Worm (Caenorhabditis elegans) whole organism, L1 larva: ENCODE results near the gene F57A8.6.
A peak's percentile ranks its signal among the peaks of the same experiment; 100 is the strongest.

Source experiments
- C04F5.9 ChIP-seq: sonication (generic microtip); optimal IDR thresholded peaks from 2 replicates; lab custom pipeline; 2016; ENCODE audit warnings: missing genetic modification characterization, missing compliant biosample characterization
- F16B12.6 ChIP-seq: fragments of 150-350 bp; optimal IDR thresholded peaks from 2 replicates; lab custom pipeline; 2014; ENCODE audit warnings: missing biosample characterization, missing genetic modification characterization
- Y116A8C.19 ChIP-seq: sonication (generic microtip); optimal IDR thresholded peaks from 2 replicates; lab custom pipeline; 2016; ENCODE audit warnings: missing compliant biosample characterization, missing genetic modification characterization, borderline replicate concordance
- aha-1 ChIP-seq: fragments of 150-350 bp; optimal IDR thresholded peaks from 2 replicates; lab custom pipeline; 2014; ENCODE audit warnings: missing biosample characterization, missing genetic modification characterization
- alr-1 ChIP-seq: fragments of 200-800 bp; sonication (Bioruptor generic); optimal IDR thresholded peaks from 2 replicates; lab custom pipeline; 2018; ENCODE audit warnings: borderline replicate concordance, mild to moderate bottlenecking, missing genetic modification characterization, missing compliant biosample characterization
- ama-1 ChIP-seq: fragments of 150-350 bp; optimal IDR thresholded peaks from 2 replicates; lab custom pipeline; 2014
- blmp-1 ChIP-seq: fragments of 150-350 bp; optimal IDR thresholded peaks from 2 replicates; lab custom pipeline; 2014; ENCODE audit warnings: missing biosample characterization, missing genetic modification characterization
- ceh-8 ChIP-seq: fragments of 200-800 bp; sonication (Bioruptor generic); optimal IDR thresholded peaks from 2 replicates; lab custom pipeline; 2018; ENCODE audit warnings: mild to moderate bottlenecking, missing genetic modification characterization, moderate library complexity, missing compliant biosample characterization
- ceh-88 ChIP-seq: fragments of 200-800 bp; sonication (Bioruptor generic); IDR thresholded peaks from 2 replicates; pipeline ENCODE4 v1.3.6; 2022; ENCODE audit warnings: missing genetic modification characterization, missing compliant biosample characterization
- ceh-90 ChIP-seq: sonication (generic microtip); optimal IDR thresholded peaks from 2 replicates; lab custom pipeline; 2016; ENCODE audit warnings: missing genetic modification characterization, missing compliant biosample characterization
- ces-1 ChIP-seq: fragments of 150-350 bp; optimal IDR thresholded peaks from 2 replicates; lab custom pipeline; 2014; ENCODE audit warnings: missing biosample characterization, missing genetic modification reagents, missing genetic modification characterization
- dpl-1 ChIP-seq, 3 experiments: fragments of 150-350 bp in 2 of 3; sonication (generic microtip) in 1 of 3; optimal IDR thresholded peaks; 2 replicates each; lab custom pipeline; 2014 to 2017; ENCODE audit warnings: missing biosample characterization in 3 of 3, missing genetic modification characterization in 3 of 3, missing genetic modification reagents in 3 of 3
- dsc-1 ChIP-seq: sonication (generic microtip); optimal IDR thresholded peaks from 2 replicates; lab custom pipeline; 2016; ENCODE audit warnings: mild to moderate bottlenecking, missing genetic modification characterization, missing compliant biosample characterization
- efl-1 ChIP-seq, 4 experiments: fragments of 150-350 bp; optimal IDR thresholded peaks in 3 of 4; peaks in 1 of 4; 1 replicate in 1 of 4; 2 replicates in 3 of 4; lab custom pipeline; 2014; ENCODE audit warnings: missing biosample characterization in 2 of 4, missing genetic modification characterization in 2 of 4, missing genetic modification reagents in 2 of 4
- efl-3 ChIP-seq: fragments of 200-800 bp; sonication (Bioruptor generic); optimal IDR thresholded peaks from 2 replicates; lab custom pipeline; 2018; ENCODE audit warnings: mild to moderate bottlenecking, missing genetic modification characterization, missing compliant biosample characterization
- egl-27 ChIP-seq, 2 experiments: fragments of 150-350 bp in 1 of 2; sonication (generic microtip); optimal IDR thresholded peaks; 3 replicates each; lab custom pipeline; 2017 to 2018; ENCODE audit warnings: missing biosample characterization in 2 of 2, missing genetic modification characterization in 2 of 2, missing genetic modification reagents in 2 of 2
- elt-2 ChIP-seq: sonication (generic microtip); optimal IDR thresholded peaks from 2 replicates; lab custom pipeline; 2016; ENCODE audit warnings: missing genetic modification characterization, mild to moderate bottlenecking, inconsistent platforms, missing compliant biosample characterization, missing genetic modification reagents
- ets-5 ChIP-seq: fragments of 200-800 bp; sonication (Bioruptor generic); IDR thresholded peaks from 2 replicates; pipeline ENCODE4 v1.3.6; 2022; ENCODE audit warnings: missing genetic modification characterization, missing compliant biosample characterization
- fkh-10 ChIP-seq: sonication (generic microtip); optimal IDR thresholded peaks from 2 replicates; lab custom pipeline; 2017; ENCODE audit warnings: missing biosample characterization, missing genetic modification reagents, missing genetic modification characterization
- fkh-4 ChIP-seq: sonication (generic microtip); optimal IDR thresholded peaks from 2 replicates; lab custom pipeline; 2016; ENCODE audit warnings: missing compliant biosample characterization, missing genetic modification characterization, borderline replicate concordance
- fkh-8 ChIP-seq: sonication (generic microtip); optimal IDR thresholded peaks from 2 replicates; lab custom pipeline; 2016; ENCODE audit warnings: mild to moderate bottlenecking, missing genetic modification characterization, missing compliant biosample characterization
- fos-1 ChIP-seq: fragments of 150-350 bp; optimal IDR thresholded peaks from 2 replicates; lab custom pipeline; 2014; ENCODE audit warnings: missing biosample characterization, missing genetic modification characterization
- hlh-17 ChIP-seq: fragments of 200-800 bp; sonication (Bioruptor generic); optimal IDR thresholded peaks from 2 replicates; lab custom pipeline; 2018; ENCODE audit warnings: missing genetic modification characterization, mild to moderate bottlenecking, missing compliant biosample characterization, moderate library complexity, borderline replicate concordance
- hlh-4 ChIP-seq: sonication (generic microtip); optimal IDR thresholded peaks from 2 replicates; lab custom pipeline; 2016; ENCODE audit warnings: mild to moderate bottlenecking, missing genetic modification characterization, missing compliant biosample characterization
- jun-1 ChIP-seq: fragments of 150-350 bp; optimal IDR thresholded peaks from 2 replicates; lab custom pipeline; 2014; ENCODE audit warnings: missing biosample characterization, missing genetic modification reagents, missing genetic modification characterization
- lin-14 ChIP-seq: fragments of 200-800 bp; sonication (Bioruptor generic); optimal IDR thresholded peaks from 2 replicates; lab custom pipeline; 2018; ENCODE audit warnings: mild to moderate bottlenecking, missing genetic modification characterization, moderate library complexity, missing compliant biosample characterization
- lin-35 ChIP-seq, 2 experiments: fragments of 150-350 bp; optimal IDR thresholded peaks; 2 replicates each; lab custom pipeline; 2014; ENCODE audit warnings: missing biosample characterization in 2 of 2, missing genetic modification characterization in 2 of 2, missing genetic modification reagents in 2 of 2
- mab-9 ChIP-seq: fragments of 200-800 bp; sonication (Bioruptor generic); IDR thresholded peaks from 2 replicates; pipeline ENCODE4 v1.3.6; 2022; ENCODE audit warnings: missing genetic modification reagents, missing genetic modification characterization, missing compliant biosample characterization
- mdl-1 ChIP-seq, 2 experiments: fragments of 150-350 bp; optimal IDR thresholded peaks; 2 replicates each; lab custom pipeline; 2014 to 2017; ENCODE audit warnings: missing biosample characterization in 2 of 2, missing genetic modification characterization in 2 of 2, inconsistent platforms in 1 of 2
- nhr-20 ChIP-seq: sonication (generic microtip); optimal IDR thresholded peaks from 2 replicates; lab custom pipeline; 2016; ENCODE audit warnings: mild to moderate bottlenecking, missing genetic modification characterization, missing compliant biosample characterization
- nhr-237 ChIP-seq: fragments of 150-350 bp; optimal IDR thresholded peaks from 2 replicates; lab custom pipeline; 2014; ENCODE audit warnings: missing biosample characterization, missing genetic modification characterization
- nhr-28 ChIP-seq: fragments of 150-350 bp; optimal IDR thresholded peaks from 2 replicates; lab custom pipeline; 2014; ENCODE audit warnings: missing biosample characterization, missing genetic modification characterization
- nhr-85 ChIP-seq: sonication (generic microtip); peaks from one replicate; lab custom pipeline; 2016; ENCODE audit warnings: missing genetic modification characterization, inconsistent platforms, missing compliant biosample characterization
- nhr-90 ChIP-seq: sonication (generic microtip); optimal IDR thresholded peaks from 2 replicates; lab custom pipeline; 2016; ENCODE audit warnings: mild to moderate bottlenecking, missing genetic modification characterization, missing compliant biosample characterization; ENCODE audit not compliant: poor library complexity
- pqm-1 ChIP-seq: sonication (generic microtip); optimal IDR thresholded peaks from 3 replicates; lab custom pipeline; 2017; ENCODE audit warnings: missing biosample characterization, missing genetic modification characterization
- snpc-4 ChIP-seq: fragments of 150-350 bp; optimal IDR thresholded peaks from 2 replicates; lab custom pipeline; 2014; ENCODE audit warnings: missing biosample characterization, missing genetic modification characterization
- sox-4 ChIP-seq: sonication (generic microtip); optimal IDR thresholded peaks from 2 replicates; lab custom pipeline; 2016; ENCODE audit warnings: missing genetic modification characterization, missing compliant biosample characterization
- sup-37 ChIP-seq: fragments of 200-800 bp; sonication (Bioruptor generic); optimal IDR thresholded peaks from 2 replicates; lab custom pipeline; 2018; ENCODE audit warnings: mild to moderate bottlenecking, missing genetic modification characterization, missing compliant biosample characterization
- tlp-1 ChIP-seq: fragments of 150-350 bp; optimal IDR thresholded peaks from 2 replicates; lab custom pipeline; 2014; ENCODE audit warnings: missing biosample characterization, missing genetic modification characterization
- unc-130 ChIP-seq: fragments of 150-350 bp; optimal IDR thresholded peaks from 2 replicates; lab custom pipeline; 2017; ENCODE audit warnings: missing biosample characterization, missing genetic modification characterization, inconsistent platforms
- unc-30 ChIP-seq: sonication (generic microtip); optimal IDR thresholded peaks from 2 replicates; lab custom pipeline; 2017; ENCODE audit warnings: missing biosample characterization, missing genetic modification characterization
- unc-86 ChIP-seq: sonication (generic microtip); optimal IDR thresholded peaks from 2 replicates; lab custom pipeline; 2016; ENCODE audit warnings: missing genetic modification characterization, missing compliant biosample characterization
- zag-1 ChIP-seq: fragments of 150-350 bp; optimal IDR thresholded peaks from 2 replicates; lab custom pipeline; 2014; ENCODE audit warnings: missing biosample characterization, missing genetic modification characterization

F57A8.6 gene

DNA sequence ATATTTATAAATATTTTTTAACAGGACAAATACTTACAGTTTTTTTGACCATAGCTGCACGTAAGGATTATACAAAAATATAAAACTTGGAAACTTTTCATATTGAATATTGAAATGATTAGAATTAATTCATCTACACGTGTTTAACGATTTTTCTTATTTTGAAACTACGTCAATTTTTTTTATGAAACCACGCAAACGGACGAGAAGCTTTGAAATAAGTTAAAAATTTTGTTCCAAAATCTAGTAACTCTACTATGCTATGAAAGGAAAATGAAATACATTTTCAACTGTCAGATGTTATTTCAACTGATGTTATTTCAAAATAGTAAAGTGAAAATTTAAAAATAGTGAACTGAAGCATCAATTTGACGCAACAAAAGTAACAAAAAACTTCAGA, at the start of gene F57A8.6:
F57A8.6 (minus strand) TSS at position 101 of the 400 bp plus-strand sequence.
- no peak for TF ChIP-seq nhr-85
- TF ChIP-seq lin-14: no peak
- no peak for TF ChIP-seq fkh-10
- TF ChIP-seq lin-35 (GFP tag; optimal IDR thresholded peaks at IDR 0.05; lab: Kevin White, UChicago): no peak
- TF ChIP-seq dsc-1: no peak
- no peak for TF ChIP-seq sox-4
- TF ChIP-seq hlh-17 (GFP tag; lab: Kevin White, UChicago): no peak
- TF ChIP-seq Y116A8C.19: no peak
- no peak for TF ChIP-seq snpc-4
- no peak for TF ChIP-seq unc-130 (tag; lab: Kevin White, UChicago)
- TF ChIP-seq dpl-1 (GFP tag; optimal IDR thresholded peaks at IDR 0.05; lab: Kevin White, UChicago): no peak
- TF ChIP-seq fkh-8 (tag; lab: Kevin White, UChicago): no peak
- TF ChIP-seq unc-30 (tag; lab: Kevin White, UChicago): no peak
- no peak for TF ChIP-seq unc-86 (tag; lab: Kevin White, UChicago)
- no peak for TF ChIP-seq fkh-4 (tag; lab: Kevin White, UChicago)
- TF ChIP-seq alr-1 (tag; lab: Kevin White, UChicago): no peak
- no peak for TF ChIP-seq nhr-237 (tag; lab: Kevin White, UChicago)

DNA sequence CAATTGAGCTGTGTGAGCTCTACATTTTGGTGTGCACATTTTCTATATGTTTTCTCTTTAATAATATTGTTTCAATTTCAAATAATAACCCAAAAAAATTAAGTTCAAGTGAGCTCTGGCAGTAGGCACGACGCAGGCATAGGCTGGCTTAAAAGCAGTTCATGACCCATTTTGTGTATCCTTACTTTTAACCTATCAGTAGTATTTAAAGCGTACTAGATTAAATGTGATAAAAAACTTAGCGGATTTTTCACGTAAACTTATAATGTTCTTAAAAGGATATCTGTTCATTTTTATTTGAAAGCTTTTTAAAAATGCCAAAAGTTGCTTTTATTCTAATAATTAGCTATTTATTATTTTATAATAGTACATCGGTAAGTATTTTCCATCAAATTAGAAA, 49.6 kb upstream of the F57A8.6 start, which contains the start of gene C08B6.6:
C08B6.6 (plus strand) TSS at position 301 of the 400 bp plus-strand sequence.
- TF ChIP-seq nhr-20 (tag; lab: Kevin White, UChicago) (no peak), fkh-8 (tag; lab: Kevin White, UChicago) (no peak), ceh-8 (no peak), egl-27 (tag; optimal IDR thresholded peaks at IDR 0.05; lab: Kevin White, UChicago) (no peak), blmp-1 (tag; lab: Kevin White, UChicago) (no peak), pqm-1 (tag; lab: Kevin White, UChicago) (no peak), nhr-90 (no peak), ama-1 (no peak), fos-1 (tag; lab: Kevin White, UChicago) (no peak), hlh-4 (tag; lab: Kevin White, UChicago) (no peak), ces-1 (GFP tag; lab: Kevin White, UChicago) (no peak), dsc-1 (no peak), mdl-1 (tag; optimal IDR thresholded peaks at IDR 0.05; lab: Kevin White, UChicago) (no peak), ets-5 (GFP tag; lab: Robert Waterston, UW) (no peak)

DNA sequence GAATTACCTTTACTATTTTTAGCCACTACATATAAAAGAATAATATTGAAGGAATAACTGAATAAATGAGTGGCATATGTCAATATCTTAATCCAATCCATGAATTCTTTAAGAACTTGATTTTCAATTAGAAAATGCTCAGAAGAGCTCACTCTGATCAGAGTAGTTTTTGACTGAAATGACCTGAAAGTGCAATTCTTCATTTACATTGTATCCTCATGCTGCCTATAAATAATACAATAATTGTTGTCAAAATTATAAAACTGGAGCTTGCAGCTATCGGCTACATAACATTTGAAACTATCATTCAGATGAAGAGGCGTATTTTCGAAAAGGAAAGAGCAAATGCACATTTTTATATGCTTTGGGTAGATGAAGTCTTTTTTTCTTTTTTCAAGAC, 49.0 kb upstream of the F57A8.6 start, which contains the start of gene srxa-19:
srxa-19 (minus strand) TSS at position 101 of the 400 bp plus-strand sequence.
- no peak for TF ChIP-seq nhr-28 (tag; lab: Kevin White, UChicago)
- TF ChIP-seq blmp-1 (tag; lab: Kevin White, UChicago): no peak
- no peak for TF ChIP-seq hlh-17 (GFP tag; lab: Kevin White, UChicago)
- TF ChIP-seq efl-3 (GFP tag; lab: Kevin White, UChicago): no peak
- TF ChIP-seq snpc-4: no peak

DNA sequence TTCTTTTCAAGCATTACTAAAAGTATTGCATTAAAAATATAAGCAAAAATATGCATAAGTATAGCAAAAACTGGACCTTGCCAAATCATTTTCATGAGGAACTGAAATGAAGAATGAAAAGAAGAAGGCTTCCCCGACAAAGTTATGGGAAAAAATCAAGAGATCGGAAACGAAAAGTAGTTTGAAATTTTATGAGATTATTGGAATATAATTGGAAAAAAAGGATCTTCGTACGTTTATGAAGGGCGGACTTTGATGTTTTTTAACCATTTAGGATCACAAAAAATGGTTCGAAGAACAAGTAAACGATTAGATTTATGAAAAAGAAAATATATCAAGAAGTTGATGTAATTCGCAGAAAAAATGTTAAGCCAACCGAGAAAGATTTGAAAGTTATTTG, 47.2 kb upstream of the F57A8.6 start, which contains the start of gene srxa-18:
srxa-18 (minus strand) TSS at position 100 of the 400 bp plus-strand sequence.
- TF ChIP-seq Y116A8C.19 (no peak), efl-1 (optimal IDR thresholded peaks at IDR 0.05; lab: Kevin White, UChicago) (no peak), efl-1 (GFP tag; optimal IDR thresholded peaks at IDR 0.05 in 1 of 2; lab: Kevin White, UChicago) (peak in 1 of 2 experiments; percentile 90), mab-9 (no peak)

DNA sequence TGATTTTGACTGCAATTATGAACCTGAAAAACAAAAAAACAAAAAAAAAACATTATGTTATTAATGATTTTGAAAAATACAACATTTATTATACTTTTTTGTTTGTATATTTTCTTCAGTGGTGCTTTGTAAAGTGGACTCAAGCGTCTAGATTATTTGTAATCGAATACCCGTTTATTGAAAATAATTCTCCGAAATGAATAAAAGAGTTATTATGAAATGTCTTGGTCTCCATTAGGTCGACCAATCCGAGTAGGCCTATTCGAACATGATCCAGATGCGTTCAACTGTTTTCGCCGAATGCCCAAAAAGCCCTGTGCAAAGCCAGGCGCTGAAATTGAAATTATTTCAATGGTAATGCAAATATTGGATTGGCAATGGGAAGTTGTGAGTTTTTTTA, 43.8 kb upstream of the F57A8.6 start, which contains the start of gene C08B6.5:
C08B6.5 (plus strand) TSS at position 301 of the 400 bp plus-strand sequence.
- TF ChIP-seq C04F5.9 (tag; lab: Kevin White, UChicago): no peak
- TF ChIP-seq jun-1 (tag; lab: Kevin White, UChicago): no peak
- TF ChIP-seq aha-1: no peak
- TF ChIP-seq ceh-90 (tag; lab: Kevin White, UChicago): no peak
- no peak for TF ChIP-seq unc-130 (tag; lab: Kevin White, UChicago)
- TF ChIP-seq ceh-88 (GFP tag; lab: Robert Waterston, UW): no peak
- no peak for TF ChIP-seq sox-4
- no peak for TF ChIP-seq F16B12.6 (tag; lab: Kevin White, UChicago)
- no peak for TF ChIP-seq efl-1 (optimal IDR thresholded peaks at IDR 0.05; lab: Kevin White, UChicago)
- TF ChIP-seq efl-1 (GFP tag; optimal IDR thresholded peaks at IDR 0.05 in 1 of 2; lab: Kevin White, UChicago): no peak
- TF ChIP-seq mab-9: no peak
- no peak for TF ChIP-seq nhr-85
- no peak for TF ChIP-seq sup-37 (GFP tag; lab: Kevin White, UChicago)
- TF ChIP-seq tlp-1 (tag; lab: Kevin White, UChicago): no peak
- TF ChIP-seq elt-2: no peak
- TF ChIP-seq zag-1 (tag; lab: Kevin White, UChicago): no peak
